Worm (Caenorhabditis elegans) whole organism, L1 larva: ENCODE data around the gene srp-6.

Experiments used
- Y116A8C.19 ChIP-seq: sonication (generic microtip); optimal IDR thresholded peaks from 2 replicates; lab custom pipeline; 2016; ENCODE audit warnings: missing compliant biosample characterization, missing genetic modification characterization, borderline replicate concordance
- aly-2 ChIP-seq: fragments of 150-350 bp; optimal IDR thresholded peaks from 2 replicates; lab custom pipeline; 2014; ENCODE audit warnings: missing biosample characterization, missing genetic modification characterization
- egl-27 ChIP-seq, 2 experiments: fragments of 150-350 bp in 1 of 2; sonication (generic microtip); optimal IDR thresholded peaks; 3 replicates each; lab custom pipeline; 2017 to 2018; ENCODE audit warnings: missing biosample characterization in 2 of 2, missing genetic modification characterization in 2 of 2, missing genetic modification reagents in 2 of 2
- elt-2 ChIP-seq: sonication (generic microtip); optimal IDR thresholded peaks from 2 replicates; lab custom pipeline; 2016; ENCODE audit warnings: missing genetic modification characterization, mild to moderate bottlenecking, inconsistent platforms, missing compliant biosample characterization, missing genetic modification reagents
- isw-1 ChIP-seq: fragments of 200-800 bp; sonication (Bioruptor generic); IDR thresholded peaks from 2 replicates; pipeline ENCODE4 v1.3.6; 2022; ENCODE audit warnings: missing genetic modification characterization, missing compliant biosample characterization
- lin-15B ChIP-seq: fragments of 150-350 bp; sonication (generic microtip); optimal IDR thresholded peaks from 3 replicates; lab custom pipeline; 2014; ENCODE audit warnings: missing biosample characterization, missing genetic modification characterization
- lin-39 ChIP-seq: fragments of 150-350 bp; optimal IDR thresholded peaks from 2 replicates; lab custom pipeline; 2014; ENCODE audit warnings: missing biosample characterization, missing genetic modification reagents, missing genetic modification characterization
- mdl-1 ChIP-seq, 2 experiments: fragments of 150-350 bp; optimal IDR thresholded peaks; 2 replicates each; lab custom pipeline; 2014 to 2017; ENCODE audit warnings: missing biosample characterization in 2 of 2, missing genetic modification characterization in 2 of 2, inconsistent platforms in 1 of 2
- mef-2 ChIP-seq: fragments of 150-350 bp; optimal IDR thresholded peaks from 2 replicates; lab custom pipeline; 2014; ENCODE audit warnings: missing biosample characterization, missing genetic modification characterization
- nhr-77 ChIP-seq: fragments of 150-350 bp; optimal IDR thresholded peaks from 2 replicates; lab custom pipeline; 2014; ENCODE audit warnings: missing biosample characterization, missing genetic modification characterization
- snpc-4 ChIP-seq: fragments of 150-350 bp; optimal IDR thresholded peaks from 2 replicates; lab custom pipeline; 2014; ENCODE audit warnings: missing biosample characterization, missing genetic modification characterization
- sox-4 ChIP-seq: sonication (generic microtip); optimal IDR thresholded peaks from 2 replicates; lab custom pipeline; 2016; ENCODE audit warnings: missing genetic modification characterization, missing compliant biosample characterization
- zip-4 ChIP-seq: fragments of 200-800 bp; sonication (Bioruptor generic); optimal IDR thresholded peaks from 2 replicates; lab custom pipeline; 2018; ENCODE audit warnings: mild to moderate bottlenecking, missing genetic modification characterization, moderate library complexity, missing compliant biosample characterization

DNA sequence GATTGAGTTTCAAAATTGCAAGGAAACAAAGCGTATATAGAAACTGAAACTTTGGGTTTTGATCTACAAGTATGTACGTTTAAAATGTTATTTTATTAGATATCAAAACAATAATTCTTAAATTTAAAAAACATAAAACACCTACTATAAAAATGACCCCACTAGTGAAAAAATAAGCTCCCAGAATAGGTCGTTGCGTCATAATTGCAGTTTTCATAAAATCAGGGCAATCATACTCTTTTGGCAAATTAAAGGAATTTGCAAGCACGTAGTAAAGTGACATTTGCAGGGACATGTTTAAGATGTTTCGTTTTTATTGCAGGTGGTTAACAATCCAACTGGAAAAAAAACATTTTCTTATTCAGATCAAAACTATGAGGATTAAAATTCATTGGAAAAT, 22.6 kb upstream of the srp-6 start, which contains the start of gene srt-6:
- no peak for TF ChIP-seq lin-15B
- no peak for TF ChIP-seq elt-2 (tag; lab: Kevin White, UChicago)
- no peak for TF ChIP-seq zip-4 (GFP tag; lab: Kevin White, UChicago)
- TF ChIP-seq egl-27 (tag; optimal IDR thresholded peaks at IDR 0.05; lab: Kevin White, UChicago) = no peak
- no peak for TF ChIP-seq snpc-4 (tag; lab: Kevin White, UChicago)
- no peak for TF ChIP-seq sox-4
- TF ChIP-seq mef-2 (tag; lab: Kevin White, UChicago) = no peak
- TF ChIP-seq aly-2 (tag; lab: Kevin White, UChicago) = no peak
- no peak for TF ChIP-seq nhr-77
- TF ChIP-seq mdl-1 (tag; optimal IDR thresholded peaks at IDR 0.05; lab: Kevin White, UChicago) = no peak
- no peak for TF ChIP-seq Y116A8C.19 (tag; lab: Kevin White, UChicago)
- TF ChIP-seq isw-1 (GFP tag; lab: Robert Waterston, UW) = no peak
- TF ChIP-seq lin-39 (tag; lab: Kevin White, UChicago) = no peak
